Worm (Caenorhabditis elegans): ENCODE measurements around the gene sru-28.

ce11 chrV:1471078-1471969 is 34.8 kb upstream of the sru-28 start:
- TF ChIP-seq ceh-6 (GFP tag; optimal IDR thresholded peaks at IDR 0.05) (no peak), pag-3 (tag; optimal IDR thresholded peaks at IDR 0.05; ENCODE audit: borderline replicate concordance) (no peak), hlh-13 (GFP tag; optimal IDR thresholded peaks at IDR 0.05) (no peak), C08G9.2 (tag; optimal IDR thresholded peaks at IDR 0.05) (no peak), ceh-45 (GFP tag; IDR thresholded peaks at IDR 0.05) (no peak)
